Worm (Caenorhabditis elegans) whole organism, L4 larva: ENCODE measurements around the gene sru-30.

Source experiments
- aly-2 ChIP-seq: sonication (generic microtip); optimal IDR thresholded peaks from 2 replicates; lab custom pipeline; 2018; ENCODE audit warnings: missing biosample characterization, missing genetic modification characterization
- tag-97 ChIP-seq: fragments of 200-800 bp; sonication (Bioruptor generic); IDR thresholded peaks from 2 replicates; pipeline ENCODE4 v1.3.6; 2022; ENCODE audit warnings: missing genetic modification characterization, missing compliant biosample characterization

DNA sequence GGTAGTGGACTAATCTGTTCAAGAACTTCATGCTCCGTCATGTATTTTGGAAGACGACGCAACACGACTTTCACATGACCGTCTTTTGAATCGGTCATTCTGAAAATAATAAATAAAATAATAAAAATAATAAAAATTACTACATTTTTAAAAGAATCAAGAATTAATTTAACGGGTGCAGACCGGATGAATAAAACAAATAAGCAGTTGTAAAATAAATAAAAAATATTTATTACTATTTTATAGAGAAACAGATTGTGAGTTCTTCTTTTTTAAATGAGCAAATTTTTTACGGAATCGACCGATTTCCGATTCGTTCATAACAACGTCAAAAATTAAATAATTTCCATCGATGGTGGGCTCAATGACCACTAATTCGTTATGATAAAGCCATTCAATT is 36.0 kb upstream of the sru-30 start, which contains the start of gene smg-4:
- no peak for TF ChIP-seq tag-97
- TF ChIP-seq aly-2 (tag; lab: Kevin White, UChicago), result no peak
